Fruit fly (Drosophila melanogaster) whole organism, adult: ENCODE results near the gene CG1582.
A peak's percentile ranks its signal among the peaks of the same experiment; 100 is the strongest.

Source experiments
- CG11617 ChIP-seq: fragments of 200-800 bp; sonication (Bioruptor generic); optimal IDR thresholded peaks from 2 replicates; lab custom pipeline; 2017; ENCODE audit warnings: mild to moderate bottlenecking, missing biosample characterization, missing genetic modification reagents, missing genetic modification characterization
- CG12768 ChIP-seq: fragments of 200-800 bp; sonication (Bioruptor generic); optimal IDR thresholded peaks from 2 replicates; lab custom pipeline; 2017; ENCODE audit warnings: missing biosample characterization, missing genetic modification characterization, mild to moderate bottlenecking, moderate library complexity, missing genetic modification reagents
- CG14711 ChIP-seq: fragments of 200-800 bp; sonication (Bioruptor generic); optimal IDR thresholded peaks from 2 replicates; lab custom pipeline; 2018; ENCODE audit warnings: missing biosample characterization, mild to moderate bottlenecking, missing genetic modification characterization, moderate library complexity
- CG1620 ChIP-seq: fragments of 200-800 bp; sonication (Bioruptor generic); optimal IDR thresholded peaks from 2 replicates; lab custom pipeline; 2016; ENCODE audit warnings: missing biosample characterization, missing genetic modification characterization
- CG33017 ChIP-seq: fragments of 200-800 bp; sonication (Bioruptor generic); optimal IDR thresholded peaks from 2 replicates; lab custom pipeline; 2018; ENCODE audit warnings: missing biosample characterization, mild to moderate bottlenecking, missing genetic modification characterization, moderate library complexity
- CG5204 ChIP-seq: fragments of 200-800 bp; sonication (Bioruptor generic); optimal IDR thresholded peaks from 2 replicates; lab custom pipeline; 2016; ENCODE audit warnings: missing biosample characterization, missing genetic modification characterization
- CG7045 ChIP-seq: fragments of 200-800 bp; sonication (Bioruptor generic); optimal IDR thresholded peaks from 2 replicates; lab custom pipeline; 2017; ENCODE audit warnings: missing biosample characterization, mild to moderate bottlenecking, missing genetic modification characterization
- CG7101 ChIP-seq: fragments of 200-800 bp; sonication (Bioruptor generic); optimal IDR thresholded peaks from 2 replicates; lab custom pipeline; 2018; ENCODE audit warnings: missing biosample characterization, mild to moderate bottlenecking, missing genetic modification characterization, moderate library complexity
- Clk ChIP-seq: fragments of 200-800 bp; sonication (Bioruptor generic); optimal IDR thresholded peaks from 2 replicates; lab custom pipeline; 2017; ENCODE audit warnings: missing biosample characterization, missing genetic modification characterization
- Crg-1 ChIP-seq: fragments of 200-800 bp; sonication (Bioruptor generic); optimal IDR thresholded peaks from 2 replicates; lab custom pipeline; 2016; ENCODE audit warnings: missing biosample characterization, missing genetic modification characterization
- Hr96 ChIP-seq: fragments of 200-800 bp; sonication (Bioruptor generic); optimal IDR thresholded peaks from 2 replicates; lab custom pipeline; 2016; ENCODE audit warnings: missing biosample characterization, missing genetic modification characterization
- Mnt ChIP-seq: fragments of 200-800 bp; sonication (Bioruptor generic); optimal IDR thresholded peaks from 2 replicates; lab custom pipeline; 2016; ENCODE audit warnings: missing biosample characterization, mild to moderate bottlenecking, missing genetic modification characterization
- bab1 ChIP-seq: fragments of 200-800 bp; sonication (Bioruptor generic); optimal IDR thresholded peaks from 3 replicates; lab custom pipeline; 2019; ENCODE audit warnings: missing biosample characterization, mild to moderate bottlenecking, missing genetic modification characterization, moderate library complexity
- cic ChIP-seq: fragments of 200-800 bp; sonication (Bioruptor generic); optimal IDR thresholded peaks from 2 replicates; lab custom pipeline; 2017; ENCODE audit warnings: missing biosample characterization, mild to moderate bottlenecking, missing genetic modification characterization, moderate library complexity
- cnc ChIP-seq, 2 experiments: fragments of >200 bp; optimal IDR thresholded peaks; 2 replicates each; lab custom pipeline; 2017
- kay ChIP-seq: fragments of 200-800 bp; sonication (Bioruptor generic); peaks from one replicate; lab custom pipeline; 2016; ENCODE audit warnings: missing biosample characterization, missing genetic modification characterization, borderline replicate concordance
- ovo ChIP-seq: fragments of 200-800 bp; sonication (Bioruptor generic); optimal IDR thresholded peaks from 2 replicates; lab custom pipeline; 2016; ENCODE audit warnings: missing biosample characterization, missing genetic modification characterization
- pad ChIP-seq: fragments of 200-800 bp; sonication (Bioruptor generic); optimal IDR thresholded peaks from 3 replicates; lab custom pipeline; 2017; ENCODE audit warnings: missing biosample characterization, missing genetic modification characterization, mild to moderate bottlenecking, moderate library complexity, missing genetic modification reagents
- tj ChIP-seq: fragments of 200-800 bp; sonication (Bioruptor generic); optimal IDR thresholded peaks from 3 replicates; lab custom pipeline; 2017; ENCODE audit warnings: missing biosample characterization, mild to moderate bottlenecking, missing genetic modification characterization, moderate library complexity
- toe ChIP-seq: fragments of 200-800 bp; sonication (Bioruptor generic); optimal IDR thresholded peaks from 2 replicates; lab custom pipeline; 2016; ENCODE audit warnings: missing biosample characterization, missing genetic modification characterization

The CG1582 gene

dm6 chrX:10847436-10847446, 51.9 kb downstream of the CG1582 start, which contains the start of gene Pgls:
Pgls (plus strand) TSS chrX:10847438.
- no peak for TF ChIP-seq pad (GFP tag; lab: Kevin White, UChicago)
- no peak for TF ChIP-seq CG1620
- TF ChIP-seq CG11617 (GFP tag; lab: Kevin White, UChicago), result no peak
- TF ChIP-seq cic (GFP tag; lab: Kevin White, UChicago), result no peak
- no peak for TF ChIP-seq Clk (GFP tag; lab: Kevin White, UChicago)

- no peak for TF ChIP-seq bab1 (GFP tag; lab: Kevin White, UChicago)
- TF ChIP-seq CG1620, result peak; percentile 45
- TF ChIP-seq tj (GFP tag; lab: Kevin White, UChicago), result no peak
- peak; percentile 60 for TF ChIP-seq Crg-1 (GFP tag; lab: Kevin White, UChicago)
- no peak for TF ChIP-seq kay (GFP tag; lab: Kevin White, UChicago)
- TF ChIP-seq CG33017 (tag; lab: Kevin White, UChicago), result no peak
- no peak for TF ChIP-seq cic (GFP tag; lab: Kevin White, UChicago)
- TF ChIP-seq CG14711 (tag; lab: Kevin White, UChicago), result peak; percentile 12
- TF ChIP-seq Mnt, result no peak
- TF ChIP-seq CG12768 (GFP tag; lab: Kevin White, UChicago), result no peak
- TF ChIP-seq Clk (GFP tag; lab: Kevin White, UChicago), result no peak
- TF ChIP-seq CG7045, result no peak
- TF ChIP-seq CG11617 (GFP tag; lab: Kevin White, UChicago), result peak; percentile 36
- no peak for TF ChIP-seq ovo
- peak; percentile 48 for TF ChIP-seq CG7101 (tag; lab: Kevin White, UChicago)
- TF ChIP-seq cnc (optimal IDR thresholded peaks at IDR 0.05; lab: Kevin White, UChicago), result no peak
- no peak for TF ChIP-seq Hr96
- TF ChIP-seq CG5204 (GFP tag; lab: Kevin White, UChicago), result no peak
- peak; percentile 31 for TF ChIP-seq pad (GFP tag; lab: Kevin White, UChicago)
- TF ChIP-seq toe (GFP tag; lab: Kevin White, UChicago), result peak; percentile 45
These were observed 52.1 kb downstream of the CG1582 start, which contains the start of gene sbr for dm6 chrX:10846972-10847435. sbr (minus strand) TSS chrX:10847092.

dm6 chrX:10845256-10845655, 53.8 kb downstream of the CG1582 start:
- TF ChIP-seq pad (GFP tag; lab: Kevin White, UChicago), result peak; percentile 21
- no peak for TF ChIP-seq CG14711 (tag; lab: Kevin White, UChicago)
- no peak for TF ChIP-seq CG12768 (GFP tag; lab: Kevin White, UChicago)
- peak; percentile 28 for TF ChIP-seq CG33017 (tag; lab: Kevin White, UChicago)
- TF ChIP-seq cic (GFP tag; lab: Kevin White, UChicago), result peak; percentile 74
- TF ChIP-seq CG7101 (tag; lab: Kevin White, UChicago), result peak; percentile 42
- TF ChIP-seq Mnt, result peak; percentile 49

dm6 chrX:10844807-10845206, 54.3 kb downstream of the CG1582 start, which contains the start of gene CG32669:
CG32669 (minus strand) TSS chrX:10845081.
- TF ChIP-seq bab1 (GFP tag; lab: Kevin White, UChicago) (no peak), Mnt (peak; percentile 83)
